Worm (Caenorhabditis elegans) whole organism, L2 larva: Measurements from ENCODE around the gene C01G5.4.

Source experiments
- ZK546.5 ChIP-seq: sonication (generic microtip); optimal IDR thresholded peaks from 2 replicates; lab custom pipeline; 2017; ENCODE audit warnings: missing biosample characterization, missing genetic modification characterization
- ama-1 ChIP-seq: fragments of 150-350 bp; optimal IDR thresholded peaks from 2 replicates; lab custom pipeline; 2018; ENCODE audit warnings: inconsistent platforms
- fos-1 ChIP-seq: fragments of 150-350 bp; optimal IDR thresholded peaks from 2 replicates; lab custom pipeline; 2014; ENCODE audit warnings: missing biosample characterization, missing genetic modification characterization
- mab-5 ChIP-seq: fragments of 150-350 bp; optimal IDR thresholded peaks from 2 replicates; lab custom pipeline; 2014; ENCODE audit warnings: missing biosample characterization, missing genetic modification characterization
- mdl-1 ChIP-seq, 2 experiments: fragments of 150-350 bp in 1 of 2; sonication (generic microtip) in 1 of 2; optimal IDR thresholded peaks; 2 replicates each; lab custom pipeline; 2017; ENCODE audit warnings: missing biosample characterization in 2 of 2, missing genetic modification characterization in 2 of 2
- nhr-12 ChIP-seq: fragments of 150-350 bp; optimal IDR thresholded peaks from 2 replicates; lab custom pipeline; 2014; ENCODE audit warnings: missing biosample characterization, missing genetic modification characterization
- nhr-25 ChIP-seq: fragments of 150-350 bp; sonication (generic microtip); optimal IDR thresholded peaks from 3 replicates; lab custom pipeline; 2014; ENCODE audit warnings: missing biosample characterization, missing genetic modification characterization
- skn-1 ChIP-seq: sonication (generic microtip); optimal IDR thresholded peaks from 2 replicates; lab custom pipeline; 2017; ENCODE audit warnings: missing biosample characterization, missing genetic modification characterization
- ztf-11 ChIP-seq: sonication (generic microtip); optimal IDR thresholded peaks from 2 replicates; lab custom pipeline; 2017; ENCODE audit warnings: missing biosample characterization, missing genetic modification characterization

DNA sequence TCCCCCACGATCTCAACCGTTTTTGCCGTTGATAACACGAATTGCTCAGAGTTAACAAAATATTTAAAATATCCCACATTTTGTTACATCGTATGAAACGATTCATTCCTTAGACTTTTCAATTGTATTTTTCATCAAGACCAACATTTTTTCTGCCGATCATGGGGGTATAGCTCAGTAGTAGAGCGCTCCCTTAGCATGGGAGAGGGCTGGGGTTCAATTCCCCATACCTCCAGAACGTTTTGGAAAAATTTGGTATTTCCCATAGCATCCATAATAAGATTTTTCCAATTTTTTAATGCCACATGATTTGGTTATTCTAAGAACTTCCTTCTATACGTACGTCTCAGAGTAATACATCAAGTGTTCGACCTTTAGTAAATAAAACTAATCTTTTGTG, 30.5 kb downstream of the C01G5.4 start:
- TF ChIP-seq ZK546.5 (no peak), nhr-12 (tag; lab: Kevin White, UChicago) (no peak), mdl-1 (tag; optimal IDR thresholded peaks at IDR 0.05; lab: Kevin White, UChicago) (no peak), ama-1 (lab: Kevin White, UChicago) (no peak), ztf-11 (tag; lab: Kevin White, UChicago) (no peak), fos-1 (tag; lab: Kevin White, UChicago) (no peak), skn-1 (tag; lab: Kevin White, UChicago) (no peak), nhr-25 (tag; lab: Kevin White, UChicago) (no peak), mab-5 (tag; lab: Kevin White, UChicago) (no peak)
